Worm (Caenorhabditis elegans) whole organism, L3 larva: ENCODE results near the gene srxa-12.

Experiments
- ceh-82 ChIP-seq: fragments of 150-350 bp; optimal IDR thresholded peaks from 2 replicates; lab custom pipeline; 2014; ENCODE audit warnings: missing biosample characterization, missing genetic modification characterization
- egl-27 ChIP-seq: sonication (generic microtip); optimal IDR thresholded peaks from 4 replicates; lab custom pipeline; 2017; ENCODE audit warnings: missing biosample characterization, missing genetic modification reagents, missing genetic modification characterization
- elt-1 ChIP-seq: fragments of 150-350 bp; optimal IDR thresholded peaks from 2 replicates; lab custom pipeline; 2014; ENCODE audit warnings: missing biosample characterization, missing genetic modification characterization
- elt-3 ChIP-seq, 3 experiments: fragments of 150-350 bp in 1 of 3; sonication (generic microtip) in 2 of 3; optimal IDR thresholded peaks; 2 replicates in 2 of 3; 4 replicates in 1 of 3; lab custom pipeline; 2014 to 2017; ENCODE audit warnings: missing biosample characterization in 3 of 3, missing genetic modification characterization in 3 of 3
- eor-1 ChIP-seq, 2 experiments: fragments of 150-350 bp; optimal IDR thresholded peaks; 2 replicates each; lab custom pipeline; 2014 to 2018; ENCODE audit warnings: missing biosample characterization in 2 of 2, missing genetic modification characterization in 2 of 2
- mdl-1 ChIP-seq: fragments of 150-350 bp; optimal IDR thresholded peaks from 2 replicates; lab custom pipeline; 2014; ENCODE audit warnings: missing biosample characterization, missing genetic modification characterization
- nhr-11 ChIP-seq: fragments of 150-350 bp; optimal IDR thresholded peaks from 2 replicates; lab custom pipeline; 2014; ENCODE audit warnings: missing biosample characterization, missing genetic modification characterization
- nhr-23 ChIP-seq: fragments of 150-350 bp; optimal IDR thresholded peaks from 2 replicates; lab custom pipeline; 2014; ENCODE audit warnings: missing biosample characterization, missing genetic modification reagents, missing genetic modification characterization
- nhr-76 ChIP-seq: fragments of 150-350 bp; sonication (generic microtip); optimal IDR thresholded peaks from 5 replicates; lab custom pipeline; 2014; ENCODE audit warnings: missing biosample characterization, missing genetic modification characterization
- pqm-1 ChIP-seq: fragments of 150-350 bp; optimal IDR thresholded peaks from 2 replicates; lab custom pipeline; 2017; ENCODE audit warnings: missing biosample characterization, missing genetic modification characterization, inconsistent platforms
- skn-1 ChIP-seq: fragments of 150-350 bp; optimal IDR thresholded peaks from 2 replicates; lab custom pipeline; 2014; ENCODE audit warnings: missing biosample characterization, missing genetic modification characterization
- unc-39 ChIP-seq: sonication (generic microtip); optimal IDR thresholded peaks from 4 replicates; lab custom pipeline; 2017; ENCODE audit warnings: missing biosample characterization, missing genetic modification characterization
- zag-1 ChIP-seq: fragments of 150-350 bp; optimal IDR thresholded peaks from 2 replicates; lab custom pipeline; 2014; ENCODE audit warnings: missing biosample characterization, missing genetic modification characterization
- ztf-11 ChIP-seq: fragments of 150-350 bp; optimal IDR thresholded peaks from 2 replicates; lab custom pipeline; 2014; ENCODE audit warnings: missing biosample characterization, missing genetic modification characterization

- no peak for TF ChIP-seq skn-1
- no peak for TF ChIP-seq nhr-11 (tag; lab: Kevin White, UChicago)
- TF ChIP-seq unc-39 (tag; lab: Kevin White, UChicago): no peak
- TF ChIP-seq pqm-1 (tag; lab: Kevin White, UChicago): no peak
- no peak for TF ChIP-seq elt-1 (tag; lab: Kevin White, UChicago)
- TF ChIP-seq mdl-1: no peak
- no peak for TF ChIP-seq nhr-23 (tag; lab: Kevin White, UChicago)
- TF ChIP-seq nhr-76 (tag; lab: Kevin White, UChicago): no peak
- TF ChIP-seq egl-27 (tag; lab: Kevin White, UChicago): no peak
- TF ChIP-seq elt-3 (tag; optimal IDR thresholded peaks at IDR 0.05; lab: Kevin White, UChicago): no peak
- no peak for TF ChIP-seq zag-1 (tag; lab: Kevin White, UChicago)
- TF ChIP-seq ceh-82 (tag; lab: Kevin White, UChicago): no peak
- TF ChIP-seq ztf-11 (tag; lab: Kevin White, UChicago): no peak
- TF ChIP-seq eor-1 (tag; optimal IDR thresholded peaks at IDR 0.05; lab: Kevin White, UChicago): no peak
Observed at ce11 chrV:13918341-13918740, 8.2 kb upstream of the srxa-12 start, which contains the start of gene str-250.
